Fruit fly (Drosophila melanogaster) whole organism: Measurements from ENCODE around the gene CG43407.

Experiments used
- psq ChIP-seq: fragments of >200 bp; optimal IDR thresholded peaks from 2 replicates; lab custom pipeline; 2017
- usp ChIP-seq: fragments of >200 bp; optimal IDR thresholded peaks from 2 replicates; lab custom pipeline; 2017; ENCODE audit warnings: missing biosample characterization, missing genetic modification characterization, mixed read lengths

DNA sequence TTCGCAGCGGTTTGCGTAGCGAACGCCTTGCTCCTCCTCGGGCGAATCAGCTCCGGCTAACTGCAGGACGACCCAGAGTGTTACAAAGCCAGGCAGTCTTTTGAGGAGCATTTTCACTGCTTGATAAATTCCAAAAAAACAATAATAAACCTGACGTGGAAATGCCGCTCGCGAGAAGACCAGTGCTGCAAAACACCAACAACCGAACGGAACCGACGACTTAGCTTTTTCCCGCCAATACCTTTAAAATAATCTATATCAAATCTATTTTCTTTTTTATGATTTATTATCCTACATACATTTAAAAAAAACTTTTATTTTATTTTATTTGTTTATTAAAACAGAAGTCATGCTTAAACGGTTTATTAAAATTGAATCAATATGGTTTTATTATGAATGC lies 42.8 kb upstream of the CG43407 start, which contains the start of gene CNPYb:
- TF ChIP-seq psq (lab: Kevin White, UChicago) (no peak), usp (GFP tag; lab: Kevin White, UChicago) (no peak)
